Fruit fly (Drosophila melanogaster): Measurements from ENCODE around the gene elm.

dm6 chr3R:5611167-5611566 lies 43.5 kb downstream of the elm start:
- no peak for TF ChIP-seq bab1 (GFP tag; optimal IDR thresholded peaks at IDR 0.05)
- no peak for TF ChIP-seq ovo (GFP tag; optimal IDR thresholded peaks at IDR 0.05)
- no peak for TF ChIP-seq tj (GFP tag; optimal IDR thresholded peaks at IDR 0.05)
- no peak for TF ChIP-seq CG14711 (tag; optimal IDR thresholded peaks at IDR 0.05)
- no peak for TF ChIP-seq Crg-1 (GFP tag; optimal IDR thresholded peaks at IDR 0.05)
- no peak for TF ChIP-seq CG12768 (GFP tag; optimal IDR thresholded peaks at IDR 0.05)
- TF ChIP-seq Clk (GFP tag; optimal IDR thresholded peaks at IDR 0.05) = no peak
- no peak for TF ChIP-seq toe (GFP tag; optimal IDR thresholded peaks at IDR 0.05)
- TF ChIP-seq cic (GFP tag; optimal IDR thresholded peaks at IDR 0.05) = no peak
- TF ChIP-seq CG5204 (GFP tag; optimal IDR thresholded peaks at IDR 0.05) = no peak
- no peak for TF ChIP-seq CG7101 (tag; optimal IDR thresholded peaks at IDR 0.05)
- TF ChIP-seq CG11617 (GFP tag; optimal IDR thresholded peaks at IDR 0.05) = no peak
- TF ChIP-seq Mnt (GFP tag; optimal IDR thresholded peaks at IDR 0.05) = no peak

Measured in whole organism, adult.